Worm (Caenorhabditis elegans) whole organism, midembryonic: ENCODE data around the gene F49E8.6.
"Not testable (repeated sequence)": the region's sequence is repeated elsewhere in the genome, so short reads cannot be mapped to it uniquely, and the experiment has no call there.

Experiments
- T22C8.4 ChIP-seq: fragments of 200-800 bp; sonication (Bioruptor generic); IDR thresholded peaks from 2 replicates; pipeline ENCODE4 v1.3.6; 2022; ENCODE audit warnings: missing genetic modification characterization, missing compliant biosample characterization
- cog-1 ChIP-seq: sonication (generic microtip); optimal IDR thresholded peaks from 2 replicates; lab custom pipeline; 2016; ENCODE audit warnings: missing genetic modification characterization, missing compliant biosample characterization
- flt-1 ChIP-seq: fragments of 200-800 bp; sonication (Bioruptor generic); IDR thresholded peaks from 2 replicates; pipeline ENCODE4 v1.3.6; 2022; ENCODE audit warnings: missing genetic modification characterization, missing compliant biosample characterization
- klf-2 ChIP-seq: fragments of 200-800 bp; sonication (Bioruptor generic); conservative IDR thresholded peaks from 2 replicates; pipeline ENCODE4 v1.3.6; 2022; ENCODE audit warnings: missing genetic modification reagents, missing genetic modification characterization, missing compliant biosample characterization
- med-1 ChIP-seq: sonication (generic microtip); optimal IDR thresholded peaks from 2 replicates; lab custom pipeline; 2017; ENCODE audit warnings: missing genetic modification characterization, mild to moderate bottlenecking, missing compliant biosample characterization, antibody characterized with exemption, missing genetic modification reagents; ENCODE audit not compliant: insufficient read depth
- ref-1 ChIP-seq: fragments of 200-800 bp; sonication (Bioruptor generic); conservative IDR thresholded peaks from 2 replicates; pipeline ENCODE4 v1.3.6; 2022; ENCODE audit warnings: missing genetic modification reagents, missing genetic modification characterization, missing compliant biosample characterization
- tab-1 ChIP-seq: fragments of 200-800 bp; sonication (Bioruptor generic); IDR thresholded peaks from 2 replicates; pipeline ENCODE4 v1.3.6; 2022; ENCODE audit warnings: missing genetic modification characterization, missing compliant biosample characterization
- ztf-23 ChIP-seq: fragments of 200-800 bp; sonication (Bioruptor generic); IDR thresholded peaks from 2 replicates; pipeline ENCODE4 v1.3.6; 2022; ENCODE audit warnings: missing genetic modification reagents, missing genetic modification characterization, missing compliant biosample characterization
- ztf-29 ChIP-seq: fragments of 200-800 bp; sonication (Bioruptor generic); IDR thresholded peaks from 2 replicates; pipeline ENCODE4 v1.3.6; 2022; ENCODE audit warnings: missing genetic modification reagents, missing genetic modification characterization, missing compliant biosample characterization

Gene F49E8.6

ce11 chrIV:7567557-7568010 is 13.1 kb upstream of the F49E8.6 start, which contains the start of gene F32E10.8:
Gene F32E10.8 (plus strand): TSS chrIV:7567607.
- no peak for TF ChIP-seq ztf-23 (GFP tag; lab: Robert Waterston, UW)

ce11 chrIV:7563850-7564249 is 9.4 kb upstream of the F49E8.6 start, which contains the start of gene F32E10.9:
Gene F32E10.9 (minus strand): TSS chrIV:7563950.
- not testable (repeated sequence) for TF ChIP-seq ztf-23 (GFP tag; lab: Robert Waterston, UW); tab-1; klf-2 (GFP tag; lab: Robert Waterston, UW)

- TF ChIP-seq ztf-23 (GFP tag; lab: Robert Waterston, UW) (no peak), tab-1 (no peak), cog-1 (tag; lab: Kevin White, UChicago) (no peak), T22C8.4 (GFP tag; lab: Robert Waterston, UW) (no peak), klf-2 (GFP tag; lab: Robert Waterston, UW) (no peak)
Observed at ce11 chrIV:7561614-7562142, 7.2 kb upstream of the F49E8.6 start, which contains the start of gene ima-3. Gene ima-3 (minus strand): TSS chrIV:7561664.

- no peak for TF ChIP-seq ztf-29 (GFP tag; lab: Robert Waterston, UW)
- TF ChIP-seq cog-1 (tag; lab: Kevin White, UChicago), result no peak
- TF ChIP-seq ztf-23 (GFP tag; lab: Robert Waterston, UW), result no peak
- TF ChIP-seq ref-1 (GFP tag; lab: Robert Waterston, UW), result no peak
- no peak for TF ChIP-seq T22C8.4 (GFP tag; lab: Robert Waterston, UW)
- TF ChIP-seq med-1, result no peak
- TF ChIP-seq tab-1, result no peak
- no peak for TF ChIP-seq flt-1 (GFP tag; lab: Robert Waterston, UW)
- no peak for TF ChIP-seq klf-2 (GFP tag; lab: Robert Waterston, UW)
Observed at ce11 chrIV:7559237-7559636, 4.8 kb upstream of the F49E8.6 start.

- TF ChIP-seq T22C8.4 (GFP tag; lab: Robert Waterston, UW), result no peak
- no peak for TF ChIP-seq med-1
- TF ChIP-seq flt-1 (GFP tag; lab: Robert Waterston, UW), result no peak
- TF ChIP-seq ztf-29 (GFP tag; lab: Robert Waterston, UW), result no peak
- no peak for TF ChIP-seq cog-1 (tag; lab: Kevin White, UChicago)
- TF ChIP-seq ztf-23 (GFP tag; lab: Robert Waterston, UW), result no peak
- no peak for TF ChIP-seq klf-2 (GFP tag; lab: Robert Waterston, UW)
- no peak for TF ChIP-seq tab-1
- TF ChIP-seq ref-1 (GFP tag; lab: Robert Waterston, UW), result no peak
Observed at ce11 chrIV:7558653-7559052, 4.2 kb upstream of the F49E8.6 start.

- TF ChIP-seq ztf-29 (GFP tag; lab: Robert Waterston, UW), result no peak
- no peak for TF ChIP-seq T22C8.4 (GFP tag; lab: Robert Waterston, UW)
- TF ChIP-seq ztf-23 (GFP tag; lab: Robert Waterston, UW), result no peak
- no peak for TF ChIP-seq ref-1 (GFP tag; lab: Robert Waterston, UW)
- no peak for TF ChIP-seq flt-1 (GFP tag; lab: Robert Waterston, UW)
- TF ChIP-seq cog-1 (tag; lab: Kevin White, UChicago), result no peak
- TF ChIP-seq tab-1, result no peak
- no peak for TF ChIP-seq med-1
- no peak for TF ChIP-seq klf-2 (GFP tag; lab: Robert Waterston, UW)
Observed at ce11 chrIV:7556265-7556866, 1.9 kb upstream of the F49E8.6 start, which contains the start of the genes F49E8.7, F49E8.8 and nprl-2. Gene F49E8.7 (minus strand): TSS chrIV:7556365. Gene F49E8.8 (plus strand): TSS chrIV:7556637. Gene nprl-2 (plus strand): TSS chrIV:7556816.

ce11 chrIV:7552958-7553553 is 1.4 kb downstream of the F49E8.6 start, which contains the start of gene dif-1:
Gene dif-1 (minus strand): TSS chrIV:7553008.
- TF ChIP-seq flt-1 (GFP tag; lab: Robert Waterston, UW), result no peak
- no peak for TF ChIP-seq tab-1
- TF ChIP-seq T22C8.4 (GFP tag; lab: Robert Waterston, UW), result no peak
- TF ChIP-seq ref-1 (GFP tag; lab: Robert Waterston, UW), result no peak
- no peak for TF ChIP-seq cog-1 (tag; lab: Kevin White, UChicago)
- no peak for TF ChIP-seq ztf-29 (GFP tag; lab: Robert Waterston, UW)
- TF ChIP-seq med-1, result no peak
- no peak for TF ChIP-seq ztf-23 (GFP tag; lab: Robert Waterston, UW)
- TF ChIP-seq klf-2 (GFP tag; lab: Robert Waterston, UW), result no peak

ce11 chrIV:7552100-7552499 is 2.4 kb downstream of the F49E8.6 start:
- TF ChIP-seq ztf-29 (GFP tag; lab: Robert Waterston, UW) (no peak), ref-1 (GFP tag; lab: Robert Waterston, UW) (no peak), tab-1 (no peak)

- no peak for TF ChIP-seq T22C8.4 (GFP tag; lab: Robert Waterston, UW)
- no peak for TF ChIP-seq med-1
- no peak for TF ChIP-seq tab-1
- no peak for TF ChIP-seq ztf-29 (GFP tag; lab: Robert Waterston, UW)
- no peak for TF ChIP-seq ztf-23 (GFP tag; lab: Robert Waterston, UW)
- TF ChIP-seq flt-1 (GFP tag; lab: Robert Waterston, UW), result no peak
Observed at ce11 chrIV:7551254-7551653, 3.2 kb downstream of the F49E8.6 start.

- TF ChIP-seq ref-1 (GFP tag; lab: Robert Waterston, UW) (no peak), cog-1 (tag; lab: Kevin White, UChicago) (no peak), ztf-23 (GFP tag; lab: Robert Waterston, UW) (no peak), ztf-29 (GFP tag; lab: Robert Waterston, UW) (no peak), flt-1 (GFP tag; lab: Robert Waterston, UW) (no peak), klf-2 (GFP tag; lab: Robert Waterston, UW) (no peak), med-1 (no peak), tab-1 (no peak), T22C8.4 (GFP tag; lab: Robert Waterston, UW) (no peak)
Observed at ce11 chrIV:7550445-7550844, 4.0 kb downstream of the F49E8.6 start, which contains the start of gene pam-1. Gene pam-1 (minus strand): TSS chrIV:7550812.
